Worm (Caenorhabditis elegans): ENCODE data around the gene C44C10.11.

Gene C44C10.11

ce11 chrX:11737053-11737452 lies 26.9 kb upstream of the C44C10.11 start, which contains the start of gene D1053.3:
Gene D1053.3 (minus strand): TSS chrX:11737153.
- no peak for TF ChIP-seq nhr-76 (tag; optimal IDR thresholded peaks at IDR 0.05)
- TF ChIP-seq grh-1 (GFP tag; IDR thresholded peaks at IDR 0.05), result no peak

ce11 chrX:11734110-11734509 lies 24.0 kb upstream of the C44C10.11 start:
- TF ChIP-seq elt-2 (tag; optimal IDR thresholded peaks at IDR 0.05), result peak; percentile 1
- no peak for TF ChIP-seq ces-1 (GFP tag; optimal IDR thresholded peaks at IDR 0.05)

- TF ChIP-seq mdl-1 (tag; optimal IDR thresholded peaks at IDR 0.05) (no peak), egl-27 (tag; optimal IDR thresholded peaks at IDR 0.05) (no peak), dpl-1 (GFP tag; optimal IDR thresholded peaks at IDR 0.05) (no peak)
Observed at ce11 chrX:11732752-11733151, 22.6 kb upstream of the C44C10.11 start.

- TF ChIP-seq hlh-17 (GFP tag; optimal IDR thresholded peaks at IDR 0.05; ENCODE audit: borderline replicate concordance) (no peak), zip-4 (GFP tag; optimal IDR thresholded peaks at IDR 0.05) (no peak), ceh-63 (GFP tag; optimal IDR thresholded peaks at IDR 0.05) (no peak), aly-2 (tag; optimal IDR thresholded peaks at IDR 0.05) (no peak), ama-1 (optimal IDR thresholded peaks at IDR 0.05) (no peak), elt-3 (tag; optimal IDR thresholded peaks at IDR 0.05) (peak in 5 of 6 experiments; percentile 76 to 93 (median 89)), lin-35 (GFP tag; optimal IDR thresholded peaks at IDR 0.05) (peak in 1 of 2 experiments; percentile 75), lsy-2 (tag; optimal IDR thresholded peaks at IDR 0.05) (peak; percentile 12 to 24), pqm-1 (tag; optimal IDR thresholded peaks at IDR 0.05) (peak; percentile 20), dpl-1 (GFP tag; optimal IDR thresholded peaks at IDR 0.05) (peak in 1 of 3 experiments; percentile 7), nhr-84 (tag; optimal IDR thresholded peaks at IDR 0.05) (no peak), blmp-1 (tag; optimal IDR thresholded peaks at IDR 0.05) (peak; percentile 59), ets-5 (GFP tag; IDR thresholded peaks at IDR 0.05) (no peak), egl-27 (tag; optimal IDR thresholded peaks at IDR 0.05) (no peak), swsn-7 (tag; optimal IDR thresholded peaks at IDR 0.05) (no peak), fkh-10 (GFP tag; optimal IDR thresholded peaks at IDR 0.05) (no peak), lin-39 (tag; optimal IDR thresholded peaks at IDR 0.05) (no peak), nhr-77 (tag; optimal IDR thresholded peaks at IDR 0.05) (no peak), nhr-71 (tag; optimal IDR thresholded peaks at IDR 0.05) (peak; percentile 71), fkh-4 (tag; optimal IDR thresholded peaks at IDR 0.05; ENCODE audit: borderline replicate concordance) (no peak), fkh-8 (tag; optimal IDR thresholded peaks at IDR 0.05) (no peak), unc-86 (tag; optimal IDR thresholded peaks at IDR 0.05) (no peak), nhr-90 (tag; optimal IDR thresholded peaks at IDR 0.05; ENCODE audit: poor library complexity) (peak; percentile 53), nhr-12 (tag; optimal IDR thresholded peaks at IDR 0.05) (no peak), ztf-4 (tag; optimal IDR thresholded peaks at IDR 0.05) (no peak), ces-1 (GFP tag; optimal IDR thresholded peaks at IDR 0.05) (no peak), nhr-28 (tag; optimal IDR thresholded peaks at IDR 0.05) (no peak), C16A3.4 (tag; optimal IDR thresholded peaks at IDR 0.05) (peak; percentile 20), tlp-1 (tag; optimal IDR thresholded peaks at IDR 0.05) (no peak), ceh-90 (tag; optimal IDR thresholded peaks at IDR 0.05) (no peak), grh-1 (GFP tag; IDR thresholded peaks at IDR 0.05) (no peak), skn-1 (tag; optimal IDR thresholded peaks at IDR 0.05) (no peak), lin-14 (GFP tag; optimal IDR thresholded peaks at IDR 0.05) (peak; percentile 80), efl-3 (GFP tag; optimal IDR thresholded peaks at IDR 0.05) (no peak), F16B12.6 (tag; optimal IDR thresholded peaks at IDR 0.05) (no peak), irx-1 (tag; optimal IDR thresholded peaks at IDR 0.05) (no peak), nhr-76 (tag; optimal IDR thresholded peaks at IDR 0.05) (no peak), nhr-47 (tag; optimal IDR thresholded peaks at IDR 0.05) (peak; percentile 1), ceh-8 (GFP tag; optimal IDR thresholded peaks at IDR 0.05) (no peak), nhr-20 (tag; optimal IDR thresholded peaks at IDR 0.05) (peak; percentile 77), nhr-11 (tag; optimal IDR thresholded peaks at IDR 0.05) (no peak), lir-3 (tag; optimal IDR thresholded peaks at IDR 0.05; ENCODE audit: poor library complexity) (no peak), sptf-1 (tag; optimal IDR thresholded peaks at IDR 0.05) (no peak), vab-15 (tag; optimal IDR thresholded peaks at IDR 0.05) (peak; percentile 28)
Observed at ce11 chrX:11727761-11728160, 17.6 kb upstream of the C44C10.11 start, which contains the start of the genes gst-42 and D1053.2. Gene gst-42 (minus strand): TSS chrX:11727936. Gene D1053.2 (plus strand): TSS chrX:11728151.
